Worm (Caenorhabditis elegans): ENCODE results near the gene pmp-4.

- no peak for TF ChIP-seq lin-40 (tag; optimal IDR thresholded peaks at IDR 0.05)
- TF ChIP-seq hmg-20 (GFP tag; IDR thresholded peaks at IDR 0.05) = no peak
- no peak for TF ChIP-seq hmg-1.2 (GFP tag; IDR thresholded peaks at IDR 0.05)
- TF ChIP-seq ztf-3 (GFP tag; optimal IDR thresholded peaks at IDR 0.05) = no peak
- TF ChIP-seq ztf-25 (GFP tag; IDR thresholded peaks at IDR 0.05) = no peak
- no peak for TF ChIP-seq dox-1 (GFP tag; IDR thresholded peaks at IDR 0.05)
- no peak for TF ChIP-seq chd-7 (tag; optimal IDR thresholded peaks at IDR 0.05)
- TF ChIP-seq pha-4 (tag; optimal IDR thresholded peaks at IDR 0.05) = no peak
- no peak for TF ChIP-seq F49E8.2 (tag; optimal IDR thresholded peaks at IDR 0.05; ENCODE audit: insufficient read depth)
- no peak for TF ChIP-seq aptf-3 (GFP tag; IDR thresholded peaks at IDR 0.05)
- no peak for TF ChIP-seq F10E7.11 (tag; optimal IDR thresholded peaks at IDR 0.05)
- no peak for TF ChIP-seq nfya-1 (tag; optimal IDR thresholded peaks at IDR 0.05; ENCODE audit: borderline replicate concordance, insufficient read depth)
- no peak for TF ChIP-seq nhr-90 (tag; optimal IDR thresholded peaks at IDR 0.05)
- no peak for TF ChIP-seq him-1 (tag; optimal IDR thresholded peaks at IDR 0.05)
Measured at ce11 chrIV:17361143-17361542, 44.3 kb downstream of the pmp-4 start, which contains the start of gene clec-202.
